Worm (Caenorhabditis elegans): Measurements from ENCODE around the gene K04C2.7.

DNA sequence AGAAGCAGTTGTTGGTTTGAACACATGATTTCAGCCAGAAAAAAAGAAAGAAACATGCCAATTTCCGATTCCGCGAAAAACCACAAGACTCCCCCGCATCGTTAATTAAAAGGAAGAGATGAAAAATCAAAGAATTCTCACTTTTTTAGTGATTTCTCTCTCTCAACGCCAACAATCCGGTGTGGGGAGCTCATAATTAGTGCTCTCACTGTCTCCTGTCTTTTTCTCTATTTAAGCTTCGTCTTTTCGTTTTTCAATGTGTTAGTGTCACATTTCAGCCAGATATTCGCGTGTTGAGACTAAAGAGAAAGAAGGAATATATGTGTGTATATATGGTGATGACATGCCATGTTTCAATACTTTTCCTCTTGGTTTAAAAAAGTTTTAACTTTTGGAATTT lies 7.2 kb upstream of the K04C2.7 start:
- TF ChIP-seq nhr-28 (tag; optimal IDR thresholded peaks at IDR 0.05) (no peak), mab-5 (tag; optimal IDR thresholded peaks at IDR 0.05) (no peak), unc-62 (GFP tag; optimal IDR thresholded peaks at IDR 0.05) (no peak), elt-1 (tag; optimal IDR thresholded peaks at IDR 0.05; ENCODE audit: borderline replicate concordance, insufficient read depth) (no peak), sptf-1 (tag; optimal IDR thresholded peaks at IDR 0.05) (no peak), sem-2 (GFP tag; optimal IDR thresholded peaks at IDR 0.05) (no peak), lsy-2 (tag; optimal IDR thresholded peaks at IDR 0.05) (no peak), unc-39 (tag; optimal IDR thresholded peaks at IDR 0.05) (no peak), ham-2 (GFP tag; optimal IDR thresholded peaks at IDR 0.05) (no peak)
